Worm (Caenorhabditis elegans) whole organism, L1 larva: ENCODE results near the gene srb-12.

Source experiments
- ama-1 ChIP-seq: fragments of 150-350 bp; optimal IDR thresholded peaks from 2 replicates; lab custom pipeline; 2014
- fos-1 ChIP-seq: fragments of 150-350 bp; optimal IDR thresholded peaks from 2 replicates; lab custom pipeline; 2014; ENCODE audit warnings: missing biosample characterization, missing genetic modification characterization
- lin-39 ChIP-seq: fragments of 150-350 bp; optimal IDR thresholded peaks from 2 replicates; lab custom pipeline; 2014; ENCODE audit warnings: missing biosample characterization, missing genetic modification reagents, missing genetic modification characterization
- nhr-76 ChIP-seq: sonication (generic microtip); optimal IDR thresholded peaks from 2 replicates; lab custom pipeline; 2017; ENCODE audit warnings: missing biosample characterization, missing genetic modification characterization
- nhr-90 ChIP-seq: sonication (generic microtip); optimal IDR thresholded peaks from 2 replicates; lab custom pipeline; 2016; ENCODE audit warnings: mild to moderate bottlenecking, missing genetic modification characterization, missing compliant biosample characterization; ENCODE audit not compliant: poor library complexity
- tlp-1 ChIP-seq: fragments of 150-350 bp; optimal IDR thresholded peaks from 2 replicates; lab custom pipeline; 2014; ENCODE audit warnings: missing biosample characterization, missing genetic modification characterization

- TF ChIP-seq lin-39 = no peak
- no peak for TF ChIP-seq fos-1 (tag; lab: Kevin White, UChicago)
- no peak for TF ChIP-seq ama-1 (lab: Kevin White, UChicago)
- TF ChIP-seq nhr-90 (tag; lab: Kevin White, UChicago) = no peak
- no peak for TF ChIP-seq nhr-76 (tag; lab: Kevin White, UChicago)
- TF ChIP-seq tlp-1 (tag; lab: Kevin White, UChicago) = no peak
These were observed 25.8 kb upstream of the srb-12 start for ce11 chrII:5180272-5180671.
